Worm (Caenorhabditis elegans) whole organism, L4 larva: Measurements from ENCODE around the gene ilkp-1.

Experiments
- F10B5.3 ChIP-seq: sonication (generic microtip); optimal IDR thresholded peaks from 2 replicates; lab custom pipeline; 2016; ENCODE audit warnings: mild to moderate bottlenecking, missing genetic modification characterization, missing compliant biosample characterization
- F26F4.8 ChIP-seq: fragments of 200-800 bp; sonication (Bioruptor generic); conservative IDR thresholded peaks from 2 replicates; pipeline ENCODE4 v1.3.6; 2022; ENCODE audit warnings: missing genetic modification characterization, missing compliant biosample characterization
- T26A8.4 ChIP-seq: fragments of 200-800 bp; sonication (Bioruptor generic); IDR thresholded peaks from 2 replicates; pipeline ENCODE4 v1.3.6; 2022; ENCODE audit warnings: missing genetic modification characterization, missing compliant biosample characterization
- Y48G9A.11 ChIP-seq: fragments of 200-800 bp; sonication (Bioruptor generic); IDR thresholded peaks from 2 replicates; pipeline ENCODE4 v1.3.6; 2022; ENCODE audit warnings: missing genetic modification reagents, missing genetic modification characterization, missing compliant biosample characterization
- Y5F2A.4 ChIP-seq: fragments of 200-800 bp; sonication (Bioruptor generic); optimal IDR thresholded peaks from 2 replicates; lab custom pipeline; 2018; ENCODE audit warnings: mild to moderate bottlenecking, missing genetic modification characterization, missing compliant biosample characterization
- Y75B8A.6 ChIP-seq: fragments of 200-800 bp; sonication (Bioruptor generic); IDR thresholded peaks from 2 replicates; pipeline ENCODE4 v1.3.6; 2022; ENCODE audit warnings: missing genetic modification reagents, missing genetic modification characterization, missing compliant biosample characterization
- ZK337.2 ChIP-seq: fragments of 200-800 bp; sonication (Bioruptor generic); IDR thresholded peaks from 2 replicates; pipeline ENCODE4 v1.3.6; 2022; ENCODE audit warnings: missing genetic modification reagents, missing genetic modification characterization, missing compliant biosample characterization
- ZK546.5 ChIP-seq, 2 experiments: sonication (generic microtip); optimal IDR thresholded peaks; 2 replicates each; lab custom pipeline; 2017; ENCODE audit warnings: missing biosample characterization in 2 of 2, missing genetic modification characterization in 2 of 2
- aha-1 ChIP-seq: fragments of 150-350 bp; peaks from one replicate; lab custom pipeline; 2014; ENCODE audit warnings: missing biosample characterization, missing genetic modification characterization
- arid-1 ChIP-seq: fragments of 200-800 bp; sonication (Bioruptor generic); conservative IDR thresholded peaks from 2 replicates; pipeline ENCODE4 v1.3.6; 2022; ENCODE audit warnings: missing genetic modification reagents, missing genetic modification characterization, missing compliant biosample characterization
- attf-4 ChIP-seq: sonication (generic microtip); optimal IDR thresholded peaks from 3 replicates; lab custom pipeline; 2017; ENCODE audit warnings: missing biosample characterization, missing genetic modification characterization
- ceh-44 ChIP-seq: fragments of 200-800 bp; sonication (Bioruptor generic); IDR thresholded peaks from 2 replicates; pipeline ENCODE4 v1.3.6; 2022; ENCODE audit warnings: missing genetic modification reagents, missing genetic modification characterization, missing compliant biosample characterization
- ceh-82 ChIP-seq: sonication (generic microtip); optimal IDR thresholded peaks from 2 replicates; lab custom pipeline; 2017; ENCODE audit warnings: missing biosample characterization, missing genetic modification characterization
- daf-12 ChIP-seq: fragments of 150-350 bp; optimal IDR thresholded peaks from 2 replicates; lab custom pipeline; 2014; ENCODE audit warnings: missing biosample characterization, missing genetic modification reagents, missing genetic modification characterization
- dmd-6 ChIP-seq: fragments of 200-800 bp; sonication (Bioruptor generic); IDR thresholded peaks from 2 replicates; pipeline ENCODE4 v1.3.6; 2022; ENCODE audit warnings: missing genetic modification reagents, missing genetic modification characterization, missing compliant biosample characterization
- duxl-1 ChIP-seq: sonication (generic microtip); optimal IDR thresholded peaks from 2 replicates; lab custom pipeline; 2016; ENCODE audit warnings: mild to moderate bottlenecking, missing genetic modification characterization, moderate library complexity, missing compliant biosample characterization; ENCODE audit not compliant: poor library complexity
- dve-1 ChIP-seq: sonication (generic microtip); optimal IDR thresholded peaks from 2 replicates; lab custom pipeline; 2017; ENCODE audit warnings: antibody characterized with exemption, mild to moderate bottlenecking, missing genetic modification characterization, missing compliant biosample characterization; ENCODE audit not compliant: insufficient read depth
- egl-43 ChIP-seq: fragments of 200-800 bp; sonication (Bioruptor generic); IDR thresholded peaks from 2 replicates; pipeline ENCODE4 v1.3.6; 2022; ENCODE audit warnings: missing genetic modification reagents, missing genetic modification characterization, missing compliant biosample characterization
- hif-1 ChIP-seq, 2 experiments: sonication (generic microtip); optimal IDR thresholded peaks; 2 replicates each; lab custom pipeline; 2016 to 2017; ENCODE audit warnings: missing compliant biosample characterization in 2 of 2, missing genetic modification characterization in 2 of 2, missing genetic modification reagents in 2 of 2, missing genotype in 2 of 2, mild to moderate bottlenecking in 1 of 2
- lim-7 ChIP-seq: fragments of 200-800 bp; sonication (Bioruptor generic); IDR thresholded peaks from 2 replicates; pipeline ENCODE4 v1.3.6; 2022; ENCODE audit warnings: missing genetic modification characterization, missing compliant biosample characterization
- lin-29 ChIP-seq: fragments of 200-800 bp; sonication (Bioruptor generic); IDR thresholded peaks from 2 replicates; pipeline ENCODE4 v1.3.6; 2022; ENCODE audit warnings: missing genetic modification reagents, missing genetic modification characterization, missing compliant biosample characterization
- lin-38 ChIP-seq: fragments of 200-800 bp; sonication (Bioruptor generic); IDR thresholded peaks from 2 replicates; pipeline ENCODE4 v1.3.6; 2022; ENCODE audit warnings: missing genetic modification reagents, missing genetic modification characterization, missing compliant biosample characterization
- lsy-2 ChIP-seq, 2 experiments: fragments of 150-350 bp in 1 of 2; sonication (generic microtip) in 1 of 2; optimal IDR thresholded peaks; 2 replicates each; lab custom pipeline; 2014 to 2017; ENCODE audit warnings: missing biosample characterization in 2 of 2, missing genetic modification characterization in 2 of 2
- mdl-1 ChIP-seq, 2 experiments: fragments of 150-350 bp in 1 of 2; sonication (generic microtip) in 1 of 2; optimal IDR thresholded peaks; 2 replicates each; lab custom pipeline; 2014 to 2017; ENCODE audit warnings: missing biosample characterization in 2 of 2, missing genetic modification characterization in 2 of 2
- mes-2 ChIP-seq: sonication (generic microtip); optimal IDR thresholded peaks from 2 replicates; lab custom pipeline; 2016; ENCODE audit warnings: missing genotype, mild to moderate bottlenecking, missing genetic modification characterization, missing compliant biosample characterization; ENCODE audit not compliant: poor library complexity, severe bottlenecking
- mxl-3 ChIP-seq: fragments of 200-800 bp; sonication (Bioruptor generic); optimal IDR thresholded peaks from 2 replicates; lab custom pipeline; 2018; ENCODE audit warnings: mild to moderate bottlenecking, missing genetic modification characterization, missing compliant biosample characterization
- nhr-10 ChIP-seq: fragments of 150-350 bp; optimal IDR thresholded peaks from 2 replicates; lab custom pipeline; 2014; ENCODE audit warnings: missing biosample characterization, missing genetic modification characterization
- nhr-102 ChIP-seq: sonication (generic microtip); optimal IDR thresholded peaks from 2 replicates; lab custom pipeline; 2016; ENCODE audit warnings: mild to moderate bottlenecking, missing genetic modification characterization, moderate library complexity, missing compliant biosample characterization
- nhr-237 ChIP-seq: sonication (generic microtip); optimal IDR thresholded peaks from 2 replicates; lab custom pipeline; 2017; ENCODE audit warnings: missing biosample characterization, missing genetic modification characterization
- nhr-25 ChIP-seq: sonication (generic microtip); optimal IDR thresholded peaks from 2 replicates; lab custom pipeline; 2017; ENCODE audit warnings: missing genetic modification characterization, mild to moderate bottlenecking, missing compliant biosample characterization, antibody characterized with exemption, moderate library complexity, borderline replicate concordance; ENCODE audit not compliant: insufficient read depth
- nhr-41 ChIP-seq: fragments of 200-800 bp; sonication (Bioruptor generic); IDR thresholded peaks from 2 replicates; pipeline ENCODE4 v1.3.6; 2022; ENCODE audit warnings: missing genetic modification reagents, missing genetic modification characterization, missing compliant biosample characterization
- nhr-77 ChIP-seq: fragments of 150-350 bp; optimal IDR thresholded peaks from 2 replicates; lab custom pipeline; 2014; ENCODE audit warnings: missing biosample characterization, missing genetic modification characterization
- pha-4 ChIP-seq, 2 experiments: fragments of 150-350 bp in 1 of 2; fragments of 200-800 bp in 1 of 2; sonication (Bioruptor generic) in 1 of 2; IDR thresholded peaks in 1 of 2; optimal IDR thresholded peaks in 1 of 2; 2 replicates each; pipeline versions ENCODE4 v1.3.6 to Lab custom; 2014 to 2022; ENCODE audit warnings: missing genetic modification characterization in 2 of 2, missing genetic modification reagents in 2 of 2, missing biosample characterization in 1 of 2, missing compliant biosample characterization in 1 of 2
- pqm-1 ChIP-seq: sonication (generic microtip); optimal IDR thresholded peaks from 2 replicates; lab custom pipeline; 2017; ENCODE audit warnings: missing biosample characterization, missing genetic modification characterization
- rbr-2 ChIP-seq: sonication (generic microtip); optimal IDR thresholded peaks from 2 replicates; lab custom pipeline; 2016; ENCODE audit warnings: missing genotype, missing genetic modification characterization, missing compliant biosample characterization
- set-16 ChIP-seq: fragments of 200-800 bp; sonication (Bioruptor generic); IDR thresholded peaks from 2 replicates; pipeline ENCODE4 v1.3.6; 2022; ENCODE audit warnings: missing genetic modification reagents, missing genetic modification characterization, missing compliant biosample characterization
- snpc-1.2 ChIP-seq: fragments of 200-800 bp; sonication (Bioruptor generic); IDR thresholded peaks from 2 replicates; pipeline ENCODE4 v1.3.6; 2022; ENCODE audit warnings: missing genetic modification reagents, missing genetic modification characterization, missing compliant biosample characterization
- snpc-4 ChIP-seq: fragments of 150-350 bp; optimal IDR thresholded peaks from 2 replicates; lab custom pipeline; 2014; ENCODE audit warnings: missing biosample characterization, missing genetic modification characterization
- spr-3 ChIP-seq: fragments of 200-800 bp; sonication (Bioruptor generic); optimal IDR thresholded peaks from 2 replicates; lab custom pipeline; 2018; ENCODE audit warnings: mild to moderate bottlenecking, missing genetic modification characterization, missing compliant biosample characterization
- tag-97 ChIP-seq: fragments of 200-800 bp; sonication (Bioruptor generic); IDR thresholded peaks from 2 replicates; pipeline ENCODE4 v1.3.6; 2022; ENCODE audit warnings: missing genetic modification characterization, missing compliant biosample characterization
- unc-130 ChIP-seq: sonication (generic microtip); optimal IDR thresholded peaks from 2 replicates; lab custom pipeline; 2016; ENCODE audit warnings: missing genetic modification reagents, missing genetic modification characterization, missing compliant biosample characterization
- unc-39 ChIP-seq: sonication (generic microtip); optimal IDR thresholded peaks from 2 replicates; lab custom pipeline; 2017; ENCODE audit warnings: missing biosample characterization, missing genetic modification characterization
- unc-62 ChIP-seq, 3 experiments: fragments of 150-350 bp in 1 of 3; sonication (generic microtip); optimal IDR thresholded peaks in 2 of 3; peaks in 1 of 3; 1 replicate in 1 of 3; 2 replicates in 2 of 3; lab custom pipeline; 2014 to 2017; ENCODE audit warnings: missing biosample characterization in 3 of 3, missing genetic modification characterization in 3 of 3, missing genetic modification reagents in 3 of 3, missing genotype in 1 of 3
- zip-11 ChIP-seq: fragments of 200-800 bp; sonication (Bioruptor generic); IDR thresholded peaks from 2 replicates; pipeline ENCODE4 v1.3.6; 2022; ENCODE audit warnings: missing genetic modification characterization, missing compliant biosample characterization
- ztf-7 ChIP-seq: fragments of 150-350 bp; optimal IDR thresholded peaks from 2 replicates; lab custom pipeline; 2014; ENCODE audit warnings: missing biosample characterization, missing genetic modification characterization

Gene ilkp-1

ce11 chrII:11096233-11096632, 46.2 kb downstream of the ilkp-1 start, which contains the start of gene nbs-1 (continued):
- TF ChIP-seq Y48G9A.11 (GFP tag; lab: Robert Waterston, UW): 0 out of 2 replicates have a peak, but pooled peaks have one; percentile 38
- TF ChIP-seq snpc-1.2 (GFP tag; lab: Robert Waterston, UW): peak; percentile 54; the same call in 1 of the 2 replicates
- TF ChIP-seq egl-43 (GFP tag; lab: Robert Waterston, UW): no peak
- no peak for TF ChIP-seq nhr-25 (tag; lab: Kevin White, UChicago)
- TF ChIP-seq lin-38 (GFP tag; lab: Robert Waterston, UW): peak; percentile 49; the same call in 1 of the 2 replicates
- no peak for TF ChIP-seq attf-4 (tag; lab: Kevin White, UChicago)
- no peak for TF ChIP-seq lim-7 (GFP tag; lab: Robert Waterston, UW)
- no peak for TF ChIP-seq F26F4.8 (GFP tag; lab: Robert Waterston, UW)
- TF ChIP-seq nhr-237: no peak
- TF ChIP-seq spr-3 (GFP tag; lab: Kevin White, UChicago): no peak
- TF ChIP-seq hif-1 (tag; optimal IDR thresholded peaks at IDR 0.05; lab: Kevin White, UChicago): no peak
- TF ChIP-seq ZK337.2 (GFP tag; lab: Robert Waterston, UW): no peak
- TF ChIP-seq snpc-4 (tag; lab: Kevin White, UChicago): no peak
- no peak for TF ChIP-seq unc-130 (GFP tag; lab: Kevin White, UChicago)
- TF ChIP-seq mes-2: peak; percentile 21
- TF ChIP-seq, all 104 proteins: peak for 6

- peak; percentile 57 for TF ChIP-seq rbr-2 (tag; lab: Kevin White, UChicago)
- no peak for TF ChIP-seq nhr-41 (GFP tag; lab: Robert Waterston, UW)
- TF ChIP-seq tag-97 (GFP tag; lab: Robert Waterston, UW): no peak
- TF ChIP-seq nhr-77: peak; percentile 86
- no peak for TF ChIP-seq F10B5.3 (tag; lab: Kevin White, UChicago)
- TF ChIP-seq Y5F2A.4 (GFP tag; lab: Kevin White, UChicago): no peak
- TF ChIP-seq ceh-44 (GFP tag; lab: Robert Waterston, UW): no peak
- TF ChIP-seq set-16 (GFP tag; lab: Robert Waterston, UW): no peak
- no peak for TF ChIP-seq arid-1
- TF ChIP-seq lsy-2 (tag; optimal IDR thresholded peaks at IDR 0.05; lab: Kevin White, UChicago): peak; percentile 91 to 99
- no peak for TF ChIP-seq lim-7 (GFP tag; lab: Robert Waterston, UW)
- peak; percentile 83 for TF ChIP-seq Y48G9A.11 (GFP tag; lab: Robert Waterston, UW)
- peak in 1 of 2 experiments; percentile 6 for TF ChIP-seq ZK546.5 (tag; optimal IDR thresholded peaks at IDR 0.05; lab: Kevin White, UChicago)
- no peak for TF ChIP-seq pqm-1 (tag; lab: Kevin White, UChicago)
- TF ChIP-seq dmd-6 (GFP tag; lab: Robert Waterston, UW): peak; percentile 49
- peak in 1 of 2 experiments; percentile 50 for TF ChIP-seq unc-62 (GFP tag; optimal IDR thresholded peaks at IDR 0.05 in 1 of 2; lab: Kevin White, UChicago)
- no peak for TF ChIP-seq unc-62 (tag; optimal IDR thresholded peaks at IDR 0.05; lab: Kevin White, UChicago)
- TF ChIP-seq mxl-3 (GFP tag; lab: Kevin White, UChicago): peak; percentile 36
- peak; percentile 58 for TF ChIP-seq aha-1
- TF ChIP-seq T26A8.4 (GFP tag; lab: Robert Waterston, UW): no peak
- peak; percentile 22 for TF ChIP-seq nhr-102 (tag; lab: Kevin White, UChicago)
- TF ChIP-seq dve-1 (tag; lab: Kevin White, UChicago): peak; percentile 71
- no peak for TF ChIP-seq ztf-7 (tag; lab: Kevin White, UChicago)
- TF ChIP-seq lin-29 (GFP tag; lab: Robert Waterston, UW): no peak
- TF ChIP-seq daf-12 (tag; lab: Kevin White, UChicago): no peak
- TF ChIP-seq nhr-25 (tag; lab: Kevin White, UChicago): peak; percentile 9
- TF ChIP-seq ZK337.2 (GFP tag; lab: Robert Waterston, UW): no peak
- TF ChIP-seq ceh-82 (tag; lab: Kevin White, UChicago): no peak
- no peak for TF ChIP-seq unc-39
- no peak for TF ChIP-seq snpc-1.2 (GFP tag; lab: Robert Waterston, UW)
- no peak for TF ChIP-seq zip-11 (GFP tag; lab: Robert Waterston, UW)
- no peak for TF ChIP-seq nhr-10 (tag; lab: Kevin White, UChicago)
- TF ChIP-seq pha-4 (GFP tag; IDR thresholded peaks at IDR 0.05; lab: Robert Waterston, UW): no peak
- peak; percentile 12 for TF ChIP-seq pha-4 (tag; optimal IDR thresholded peaks at IDR 0.05; lab: Kevin White, UChicago)
- peak in 1 of 2 experiments; percentile 27 for TF ChIP-seq mdl-1 (tag; optimal IDR thresholded peaks at IDR 0.05; lab: Kevin White, UChicago)
- TF ChIP-seq duxl-1 (tag; lab: Kevin White, UChicago): peak; percentile 33
- no peak for TF ChIP-seq Y75B8A.6 (GFP tag; lab: Robert Waterston, UW)
Measured at ce11 chrII:11097154-11097887, 47.3 kb downstream of the ilkp-1 start, which contains the start of the genes rpl-36.A and nuo-1. Gene rpl-36.A (minus strand): TSS chrII:11097204. Gene nuo-1 (plus strand): TSS chrII:11097837.
